Worm (Caenorhabditis elegans): ENCODE data around the gene noah-2.

Gene noah-2

DNA sequence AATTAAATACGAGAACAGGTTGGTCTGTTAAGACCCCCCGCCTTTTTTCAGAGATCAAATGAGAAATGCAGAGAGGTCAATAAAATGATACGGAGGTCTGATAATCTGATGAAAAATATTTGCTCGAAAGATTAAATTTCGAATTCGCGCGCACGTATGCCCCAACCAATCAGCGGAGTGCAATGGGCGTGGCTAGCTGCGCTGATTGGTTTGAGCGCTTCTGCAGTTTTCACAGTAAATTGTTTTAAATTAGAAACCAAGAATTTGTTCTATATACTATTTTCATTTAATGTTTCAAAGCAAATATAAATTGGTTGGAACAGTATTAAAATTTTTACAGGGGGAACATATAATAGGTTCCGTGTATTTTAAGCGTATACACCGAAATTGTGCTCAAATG lies 28.3 kb downstream of the noah-2 start:
- TF ChIP-seq mes-4 (tag; optimal IDR thresholded peaks at IDR 0.05) (no peak), ceh-91 (GFP tag; IDR thresholded peaks at IDR 0.05) (no peak), fkh-3 (tag; optimal IDR thresholded peaks at IDR 0.05) (no peak), rpc-1 (optimal IDR thresholded peaks at IDR 0.05) (no peak), rpc-1 (tag; optimal IDR thresholded peaks at IDR 0.05) (no peak), sptf-2 (GFP tag; optimal IDR thresholded peaks at IDR 0.05) (no peak), cebp-2 (GFP tag; IDR thresholded peaks at IDR 0.05) (no peak), hlh-26 (GFP tag; conservative IDR thresholded peaks at IDR 0.05) (no peak), F39B2.1 (GFP tag; IDR thresholded peaks at IDR 0.05) (no peak), egrh-3 (GFP tag; IDR thresholded peaks at IDR 0.05) (no peak), egl-44 (GFP tag; IDR thresholded peaks at IDR 0.05) (no peak), F57A8.1 (GFP tag; optimal IDR thresholded peaks at IDR 0.05) (no peak), F33H1.4 (GFP tag; IDR thresholded peaks at IDR 0.05) (no peak), mxl-1 (tag; optimal IDR thresholded peaks at IDR 0.05) (no peak), ceh-100 (GFP tag; IDR thresholded peaks at IDR 0.05) (no peak), xnd-1 (tag; optimal IDR thresholded peaks at IDR 0.05) (no peak), dpff-1 (tag; optimal IDR thresholded peaks at IDR 0.05) (no peak)

DNA sequence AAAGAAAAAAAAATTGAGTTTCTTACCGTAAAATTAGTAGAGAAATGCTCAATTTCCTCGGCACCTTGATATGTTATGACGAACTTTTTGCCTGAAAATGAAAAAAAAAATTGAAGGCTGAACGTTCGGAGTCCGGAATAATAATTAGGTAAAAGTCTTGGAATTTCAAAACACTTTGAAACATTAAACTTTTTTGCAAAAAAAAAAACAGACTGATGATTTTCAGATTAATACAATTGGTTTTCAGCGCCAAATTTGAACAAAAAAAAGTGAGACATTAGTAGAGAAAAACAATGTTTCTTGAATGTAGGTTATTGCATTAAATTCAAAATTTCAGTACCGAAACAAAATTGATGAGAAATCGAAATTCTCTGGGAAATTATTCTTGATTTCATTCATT lies 32.9 kb downstream of the noah-2 start, which contains the start of gene nkcc-1:
nkcc-1 (minus strand) TSS at position 101 of the 400 bp plus-strand sequence.
- TF ChIP-seq hmg-1.2 (GFP tag; IDR thresholded peaks at IDR 0.05) (no peak), rcor-1 (GFP tag; IDR thresholded peaks at IDR 0.05) (no peak), somi-1 (GFP tag; optimal IDR thresholded peaks at IDR 0.05) (no peak), ztf-6 (GFP tag; IDR thresholded peaks at IDR 0.05) (no peak), attf-3 (GFP tag; conservative IDR thresholded peaks at IDR 0.05) (no peak), efl-1 (GFP tag; optimal IDR thresholded peaks at IDR 0.05) (no peak), lin-35 (GFP tag; optimal IDR thresholded peaks at IDR 0.05) (no peak), lsy-27 (tag; optimal IDR thresholded peaks at IDR 0.05; ENCODE audit: borderline replicate concordance, insufficient read depth) (no peak), aptf-2 (GFP tag; conservative IDR thresholded peaks at IDR 0.05) (no peak), ztf-18 (tag; optimal IDR thresholded peaks at IDR 0.05) (no peak), lin-54 (GFP tag; optimal IDR thresholded peaks at IDR 0.05) (no peak), lin-40 (tag; optimal IDR thresholded peaks at IDR 0.05) (no peak), lir-1 (GFP tag; conservative IDR thresholded peaks at IDR 0.05) (no peak), F22D6.2 (tag; optimal IDR thresholded peaks at IDR 0.05) (no peak), ceh-91 (GFP tag; IDR thresholded peaks at IDR 0.05) (no peak), gei-17 (GFP tag; optimal IDR thresholded peaks at IDR 0.05) (no peak), zim-3 (tag; optimal IDR thresholded peaks at IDR 0.05) (no peak), B0019.2 (GFP tag; conservative IDR thresholded peaks at IDR 0.05) (no peak)

DNA sequence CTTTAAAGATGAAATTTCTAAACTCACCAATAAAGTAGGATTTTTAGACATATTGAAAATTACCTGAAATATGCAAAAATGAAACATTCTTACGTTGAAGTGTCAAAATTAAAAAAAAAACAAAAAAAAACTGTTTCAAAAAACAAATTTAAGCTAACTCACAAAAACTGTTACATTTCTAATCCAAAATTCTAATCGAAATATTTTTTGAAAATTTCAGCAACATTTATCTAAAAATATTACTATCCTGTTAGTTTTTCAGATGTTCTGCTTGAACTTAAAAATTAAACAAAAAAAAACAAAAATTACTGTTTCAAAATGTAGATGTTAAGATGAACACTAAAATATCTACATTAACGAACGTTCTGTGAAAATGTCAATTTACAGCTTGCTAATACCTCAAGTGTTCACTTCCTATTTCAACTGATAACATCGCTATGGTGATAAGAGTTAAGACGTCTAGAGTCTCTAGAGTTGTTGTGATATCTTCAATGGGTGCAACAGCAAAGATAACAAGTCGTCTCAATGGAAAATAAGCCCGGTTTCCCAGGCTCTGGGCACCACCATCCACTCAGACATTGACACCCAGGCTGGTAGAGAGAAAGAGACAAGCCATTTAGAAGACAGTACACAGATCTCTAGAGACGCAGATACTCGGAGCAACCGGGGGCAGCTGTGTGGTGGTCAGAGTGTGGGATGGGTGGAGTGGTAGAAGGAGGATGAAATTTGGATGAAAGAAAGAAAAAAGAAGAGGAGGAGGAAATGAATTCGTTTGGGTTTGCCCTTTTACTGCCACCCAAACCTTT lies 37.0 kb downstream of the noah-2 start, which contains the start of gene H12I19.115:
H12I19.115 (minus strand) TSS at position 51 of the 806 bp plus-strand sequence.
- TF ChIP-seq Y79H2A.3 (GFP tag; conservative IDR thresholded peaks at IDR 0.05) (no peak), die-1 (tag; optimal IDR thresholded peaks at IDR 0.05) (no peak), F52B5.7 (tag; optimal IDR thresholded peaks at IDR 0.05) (no peak), C17E4.6 (GFP tag; IDR thresholded peaks at IDR 0.05) (no peak), sea-2 (GFP tag; IDR thresholded peaks at IDR 0.05) (no peak), Y53F4B.3 (GFP tag; IDR thresholded peaks at IDR 0.05) (no peak), rec-8 (tag; optimal IDR thresholded peaks at IDR 0.05) (no peak), F57C9.4 (tag; optimal IDR thresholded peaks at IDR 0.05) (no peak), madf-8 (GFP tag; conservative IDR thresholded peaks at IDR 0.05) (no peak), ztf-22 (GFP tag; optimal IDR thresholded peaks at IDR 0.05) (no peak), repo-1 (tag; optimal IDR thresholded peaks at IDR 0.05) (no peak), F22D6.2 (tag; optimal IDR thresholded peaks at IDR 0.05) (no peak), let-526 (GFP tag; IDR thresholded peaks at IDR 0.05) (no peak), let-607 (tag; optimal IDR thresholded peaks at IDR 0.05) (no peak), sptf-2 (GFP tag; optimal IDR thresholded peaks at IDR 0.05) (no peak), F37B4.10 (GFP tag; IDR thresholded peaks at IDR 0.05) (no peak)

Data from whole organism, young adult.